Worm (Caenorhabditis elegans) whole organism, L4/young adult: ENCODE measurements around the gene srt-23.

ENCODE experiments used
- W03F9.2 ChIP-seq: fragments of 150-350 bp; optimal IDR thresholded peaks from 2 replicates; lab custom pipeline; 2014; ENCODE audit warnings: missing biosample characterization, missing genetic modification characterization
- dao-5 ChIP-seq: sonication (generic microtip); optimal IDR thresholded peaks from 2 replicates; lab custom pipeline; 2016; ENCODE audit warnings: missing genotype, missing genetic modification characterization, moderate library complexity, missing compliant biosample characterization
- him-1 ChIP-seq: sonication (generic microtip); optimal IDR thresholded peaks from 2 replicates; lab custom pipeline; 2016; ENCODE audit warnings: missing genotype, missing genetic modification reagents, missing genetic modification characterization, missing compliant biosample characterization

- TF ChIP-seq him-1 (no peak), dao-5 (tag; lab: Kevin White, UChicago) (no peak), W03F9.2 (tag; lab: Kevin White, UChicago) (no peak)
Observed at ce11 chrIV:762486-763376, 6.2 kb downstream of the srt-23 start.
